Fruit fly (Drosophila melanogaster) whole organism, embryonic: ENCODE measurements around the gene CG9205.

Experiments used
- Antp ChIP-seq: fragments of 200-800 bp; sonication (Bioruptor generic); optimal IDR thresholded peaks from 3 replicates; lab custom pipeline; 2016; ENCODE audit warnings: missing biosample characterization, missing genetic modification characterization
- BEAF-32 ChIP-seq: fragments of 200-800 bp; sonication (Bioruptor generic); optimal IDR thresholded peaks from 3 replicates; lab custom pipeline; 2017; ENCODE audit warnings: missing biosample characterization, missing genetic modification characterization, mild to moderate bottlenecking, moderate library complexity, missing genetic modification reagents
- CG10267 ChIP-seq: fragments of 200-800 bp; sonication (Bioruptor generic); optimal IDR thresholded peaks from 2 replicates; lab custom pipeline; 2018; ENCODE audit warnings: missing biosample characterization, mild to moderate bottlenecking, missing genetic modification characterization, moderate library complexity
- CG11085 ChIP-seq: fragments of 200-800 bp; sonication (Bioruptor generic); IDR thresholded peaks from 2 replicates; pipeline ENCODE4 v1.3.6; 2022; ENCODE audit warnings: missing biosample characterization, missing genetic modification characterization
- CG12769 ChIP-seq: fragments of 200-800 bp; sonication (Bioruptor generic); optimal IDR thresholded peaks from 2 replicates; lab custom pipeline; 2019; ENCODE audit warnings: missing biosample characterization, mild to moderate bottlenecking, missing genetic modification characterization, moderate library complexity
- CG13296 ChIP-seq: fragments of 200-800 bp; sonication (Bioruptor generic); optimal IDR thresholded peaks from 3 replicates; lab custom pipeline; 2018; ENCODE audit warnings: missing biosample characterization, mild to moderate bottlenecking, missing genetic modification characterization
- CG14860 ChIP-seq: fragments of 200-800 bp; sonication (Bioruptor generic); IDR thresholded peaks from 3 replicates; pipeline ENCODE4 v1.3.6; 2022; ENCODE audit warnings: missing biosample characterization, missing genetic modification characterization; ENCODE audit not compliant: partially characterized antibody
- CG1602 ChIP-seq: fragments of 200-800 bp; sonication (Bioruptor generic); optimal IDR thresholded peaks from 3 replicates; lab custom pipeline; 2016; ENCODE audit warnings: missing biosample characterization, missing genetic modification characterization
- CG16813 ChIP-seq: fragments of 200-800 bp; sonication (Bioruptor generic); IDR thresholded peaks from 3 replicates; pipeline ENCODE4 v1.3.6; 2022; ENCODE audit warnings: missing biosample characterization, missing genetic modification characterization; ENCODE audit not compliant: partially characterized antibody
- CG18764 ChIP-seq: fragments of 200-800 bp; sonication (Bioruptor generic); optimal IDR thresholded peaks from 3 replicates; lab custom pipeline; 2016; ENCODE audit warnings: missing biosample characterization, missing genetic modification characterization
- CG2202 ChIP-seq: fragments of 200-800 bp; sonication (Bioruptor generic); optimal IDR thresholded peaks from 2 replicates; lab custom pipeline; 2018; ENCODE audit warnings: missing biosample characterization, mild to moderate bottlenecking, missing genetic modification characterization
- CG32772 ChIP-seq: fragments of 200-800 bp; sonication (Bioruptor generic); IDR thresholded peaks from 2 replicates; pipeline ENCODE4 v1.3.6; 2022; ENCODE audit warnings: missing biosample characterization, missing genetic modification characterization
- CG3281 ChIP-seq: fragments of 200-800 bp; sonication (Bioruptor generic); optimal IDR thresholded peaks from 3 replicates; lab custom pipeline; 2017; ENCODE audit warnings: missing biosample characterization, mild to moderate bottlenecking, missing genetic modification characterization
- CG34376 ChIP-seq: fragments of 200-800 bp; sonication (Bioruptor generic); optimal IDR thresholded peaks from 2 replicates; lab custom pipeline; 2018; ENCODE audit warnings: missing biosample characterization, mild to moderate bottlenecking, missing genetic modification characterization
- CG6272 ChIP-seq: fragments of 200-800 bp; sonication (Bioruptor generic); IDR thresholded peaks from 2 replicates; pipeline ENCODE4 v1.3.6; 2022; ENCODE audit warnings: missing biosample characterization, missing genetic modification characterization
- CG6654 ChIP-seq: fragments of 200-800 bp; sonication (Bioruptor generic); optimal IDR thresholded peaks from 2 replicates; lab custom pipeline; 2017; ENCODE audit warnings: missing biosample characterization, mild to moderate bottlenecking, missing genetic modification characterization
- CG7786 ChIP-seq: fragments of 200-800 bp; sonication (Bioruptor generic); optimal IDR thresholded peaks from 2 replicates; lab custom pipeline; 2016; ENCODE audit warnings: missing biosample characterization, missing genetic modification characterization
- CG8290 ChIP-seq, 3 experiments: fragments of 200-800 bp; sonication (Bioruptor generic); optimal IDR thresholded peaks; 2 replicates each; lab custom pipeline; 2016 to 2019; ENCODE audit warnings: missing biosample characterization in 3 of 3, missing genetic modification characterization in 3 of 3, mild to moderate bottlenecking in 2 of 3, moderate library complexity in 1 of 3
- CG8924 ChIP-seq: fragments of 200-800 bp; optimal IDR thresholded peaks from 3 replicates; lab custom pipeline; 2019; ENCODE audit warnings: missing biosample characterization, mild to moderate bottlenecking, missing genetic modification characterization, moderate library complexity
- Ets97D ChIP-seq: fragments of 200-800 bp; sonication (Bioruptor generic); optimal IDR thresholded peaks from 3 replicates; lab custom pipeline; 2016; ENCODE audit warnings: missing biosample characterization, missing genetic modification characterization
- Hand ChIP-seq: fragments of 200-800 bp; sonication (Bioruptor generic); optimal IDR thresholded peaks from 2 replicates; lab custom pipeline; 2017; ENCODE audit warnings: mild to moderate bottlenecking, missing biosample characterization, missing genetic modification reagents, missing genetic modification characterization
- Lim3 ChIP-seq: fragments of 200-800 bp; sonication (Bioruptor generic); IDR thresholded peaks from 2 replicates; pipeline ENCODE4 v1.3.6; 2022; ENCODE audit warnings: missing biosample characterization, missing genetic modification characterization
- Lpt ChIP-seq: fragments of >200 bp; optimal IDR thresholded peaks from 2 replicates; lab custom pipeline; 2018; ENCODE audit warnings: missing biosample characterization, missing genetic modification characterization
- Myb ChIP-seq: fragments of 200-800 bp; sonication (Bioruptor generic); optimal IDR thresholded peaks from 2 replicates; lab custom pipeline; 2016; ENCODE audit warnings: missing biosample characterization, missing genetic modification characterization
- NK7.1 ChIP-seq: fragments of 200-800 bp; sonication (Bioruptor generic); optimal IDR thresholded peaks from 3 replicates; lab custom pipeline; 2016; ENCODE audit warnings: missing biosample characterization, missing genetic modification characterization
- Nf-YB ChIP-seq: fragments of 200-800 bp; sonication (Bioruptor generic); optimal IDR thresholded peaks from 3 replicates; lab custom pipeline; 2019; ENCODE audit warnings: missing biosample characterization, mild to moderate bottlenecking, missing genetic modification characterization, moderate library complexity
- Xbp1 ChIP-seq: fragments of 200-800 bp; sonication (Bioruptor generic); optimal IDR thresholded peaks from 3 replicates; lab custom pipeline; 2016; ENCODE audit warnings: missing biosample characterization, mild to moderate bottlenecking, missing genetic modification characterization
- Xrp1 ChIP-seq: fragments of 200-800 bp; sonication (Bioruptor generic); IDR thresholded peaks from 2 replicates; pipeline ENCODE4 v1.3.6; 2022; ENCODE audit warnings: missing biosample characterization, missing genetic modification characterization
- ac ChIP-seq: fragments of 200-800 bp; sonication (Bioruptor generic); optimal IDR thresholded peaks from 3 replicates; lab custom pipeline; 2017; ENCODE audit warnings: missing biosample characterization, mild to moderate bottlenecking, missing genetic modification characterization
- ase ChIP-seq: fragments of 200-800 bp; sonication (Bioruptor generic); IDR thresholded peaks from 3 replicates; pipeline ENCODE4 v1.3.6; 2022; ENCODE audit warnings: missing biosample characterization, missing genetic modification characterization
- bcd ChIP-seq: fragments of 200-800 bp; sonication (Bioruptor generic); optimal IDR thresholded peaks from 2 replicates; lab custom pipeline; 2017; ENCODE audit warnings: missing biosample characterization, mild to moderate bottlenecking, missing genetic modification characterization
- bigmax ChIP-seq: fragments of 200-800 bp; sonication (Bioruptor generic); optimal IDR thresholded peaks from 2 replicates; lab custom pipeline; 2018; ENCODE audit warnings: missing biosample characterization, mild to moderate bottlenecking, missing genetic modification characterization
- danr ChIP-seq: fragments of 200-800 bp; sonication (Bioruptor generic); IDR thresholded peaks from 2 replicates; pipeline ENCODE4 v1.3.6; 2022; ENCODE audit warnings: missing biosample characterization, missing genetic modification characterization
- dpn ChIP-seq, 2 experiments: fragments of 200-800 bp; sonication (Bioruptor generic); optimal IDR thresholded peaks; 3 replicates each; lab custom pipeline; 2016; ENCODE audit warnings: missing biosample characterization in 2 of 2, missing genetic modification characterization in 2 of 2
- fu2 ChIP-seq: fragments of 200-800 bp; sonication (Bioruptor generic); optimal IDR thresholded peaks from 2 replicates; lab custom pipeline; 2016; ENCODE audit warnings: missing biosample characterization, missing genetic modification characterization
- jigr1 ChIP-seq: fragments of 200-800 bp; sonication (Bioruptor generic); IDR thresholded peaks from 3 replicates; pipeline ENCODE4 v1.3.6; 2022; ENCODE audit warnings: missing biosample characterization, missing genetic modification characterization
- klu ChIP-seq: fragments of 200-800 bp; sonication (Bioruptor generic); IDR thresholded peaks from 2 replicates; pipeline ENCODE4 v1.3.6; 2022; ENCODE audit warnings: missing biosample characterization, missing genetic modification characterization
- mirr ChIP-seq: fragments of 200-800 bp; sonication (Bioruptor generic); optimal IDR thresholded peaks from 3 replicates; lab custom pipeline; 2018; ENCODE audit warnings: missing biosample characterization, mild to moderate bottlenecking, missing genetic modification characterization
- pb ChIP-seq: fragments of 200-800 bp; sonication (Bioruptor generic); optimal IDR thresholded peaks from 3 replicates; lab custom pipeline; 2016; ENCODE audit warnings: missing biosample characterization, missing genetic modification characterization
- ro ChIP-seq: fragments of 200-800 bp; sonication (Bioruptor generic); IDR thresholded peaks from 2 replicates; pipeline ENCODE4 v1.3.6; 2022; ENCODE audit warnings: missing biosample characterization, missing genetic modification characterization
- salm ChIP-seq: fragments of 200-800 bp; sonication (Bioruptor generic); optimal IDR thresholded peaks from 2 replicates; lab custom pipeline; 2018; ENCODE audit warnings: missing biosample characterization, mild to moderate bottlenecking, missing genetic modification characterization
- schlank ChIP-seq: fragments of 200-800 bp; sonication (Bioruptor generic); optimal IDR thresholded peaks from 2 replicates; lab custom pipeline; 2018; ENCODE audit warnings: missing biosample characterization, mild to moderate bottlenecking, missing genetic modification characterization
- shn ChIP-seq: fragments of 200-800 bp; sonication (Bioruptor generic); optimal IDR thresholded peaks from 3 replicates; lab custom pipeline; 2016; ENCODE audit warnings: missing biosample characterization, missing genetic modification characterization
- sim ChIP-seq: fragments of 200-800 bp; sonication (Bioruptor generic); IDR thresholded peaks from 2 replicates; pipeline ENCODE4 v1.3.6; 2022; ENCODE audit warnings: missing biosample characterization, missing genetic modification characterization
- slp2 ChIP-seq: fragments of 200-800 bp; sonication (Bioruptor generic); optimal IDR thresholded peaks from 2 replicates; lab custom pipeline; 2016; ENCODE audit warnings: missing biosample characterization, missing genetic modification characterization
- tap ChIP-seq: fragments of 200-800 bp; optimal IDR thresholded peaks from 3 replicates; lab custom pipeline; 2019; ENCODE audit warnings: missing biosample characterization, mild to moderate bottlenecking, missing genetic modification characterization, moderate library complexity
- tgo ChIP-seq: fragments of 200-800 bp; sonication (Bioruptor generic); IDR thresholded peaks from 3 replicates; pipeline ENCODE4 v1.3.6; 2022; ENCODE audit warnings: missing biosample characterization, missing genetic modification characterization
- tio ChIP-seq: fragments of 200-800 bp; sonication (Bioruptor generic); optimal IDR thresholded peaks from 2 replicates; lab custom pipeline; 2017; ENCODE audit warnings: missing biosample characterization, missing genetic modification characterization, inconsistent platforms
- ttk ChIP-seq: fragments of 200-800 bp; sonication (Bioruptor generic); IDR thresholded peaks from 2 replicates; pipeline ENCODE4 v2.1.2; 2022; ENCODE audit warnings: missing biosample characterization, missing genetic modification characterization
- yki ChIP-seq: fragments of >200 bp; optimal IDR thresholded peaks from 3 replicates; lab custom pipeline; 2018
- z ChIP-seq: fragments of 200-800 bp; sonication (Bioruptor generic); IDR thresholded peaks from 3 replicates; pipeline ENCODE4 v1.3.6; 2022; ENCODE audit warnings: missing biosample characterization, missing genetic modification characterization

Gene CG9205

DNA sequence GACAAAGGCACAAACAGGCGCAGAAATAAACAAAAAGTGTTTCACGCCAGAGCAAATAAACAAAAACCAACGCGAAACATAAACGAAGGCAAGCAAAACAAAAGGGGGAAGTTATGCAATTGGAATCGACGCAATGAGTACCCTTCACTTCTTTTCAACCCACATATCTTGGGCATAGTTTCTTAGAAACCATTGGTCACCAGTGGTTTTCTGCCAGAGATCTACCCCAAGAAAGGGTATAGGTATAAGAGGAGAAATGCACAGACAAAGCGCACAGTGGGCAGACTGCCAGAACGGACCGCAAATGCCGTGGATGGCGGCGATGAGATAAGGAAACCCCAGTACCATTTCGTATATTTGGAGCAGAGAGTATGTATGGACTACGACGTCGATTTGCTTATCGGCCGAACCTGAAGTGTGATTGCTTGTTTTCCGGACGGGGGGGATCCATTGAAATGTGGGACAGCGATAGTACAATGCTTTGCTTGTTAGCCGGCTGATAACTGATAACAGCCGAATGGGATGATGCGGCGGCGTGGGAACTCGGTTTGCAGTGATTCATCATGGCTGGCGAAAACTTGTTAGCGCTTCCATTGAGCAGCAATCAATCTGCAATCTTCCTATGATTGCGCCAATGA, 3.5 kb upstream of the CG9205 start:
- no peak for TF ChIP-seq Hand (GFP tag; lab: Kevin White, UChicago)
- no peak for TF ChIP-seq klu (GFP tag; lab: Robert Waterston, UW)
- peak; percentile 58 for TF ChIP-seq tgo (GFP tag; lab: Robert Waterston, UW)
- TF ChIP-seq Xbp1 (GFP tag; lab: Kevin White, UChicago) = peak; percentile 26
- TF ChIP-seq CG11085 = peak; percentile 37; the same call in 1 of the 2 replicates
- peak; percentile 48 for TF ChIP-seq slp2 (GFP tag; lab: Kevin White, UChicago)
- TF ChIP-seq dpn (GFP tag; optimal IDR thresholded peaks at IDR 0.05; lab: Kevin White, UChicago) = peak in 1 of 2 experiments; percentile 44
- no peak for TF ChIP-seq BEAF-32 (GFP tag; lab: Kevin White, UChicago)
- no peak for TF ChIP-seq CG14860 (GFP tag; lab: Robert Waterston, UW)
- TF ChIP-seq z (GFP tag; lab: Robert Waterston, UW) = no peak
- no peak for TF ChIP-seq CG6654 (GFP tag; lab: Kevin White, UChicago)
- peak; percentile 60; the same call in 1 of the 3 replicates for TF ChIP-seq ase (GFP tag; lab: Robert Waterston, UW)
- peak; percentile 28 for TF ChIP-seq CG7786
- TF ChIP-seq jigr1 (GFP tag; lab: Robert Waterston, UW) = no peak
- TF ChIP-seq Xrp1 (GFP tag; lab: Robert Waterston, UW) = peak; percentile 61
- TF ChIP-seq CG6272 (GFP tag; lab: Robert Waterston, UW) = peak; percentile 35; the same call in 1 of the 2 replicates
- TF ChIP-seq CG32772 (GFP tag; lab: Robert Waterston, UW) = no peak
- TF ChIP-seq danr (GFP tag; lab: Robert Waterston, UW) = peak; percentile 28; the same call in 1 of the 2 replicates
- no peak for TF ChIP-seq CG2202
- TF ChIP-seq mirr (GFP tag; lab: Kevin White, UChicago) = peak; percentile 95
- no peak for TF ChIP-seq CG18764
- TF ChIP-seq Myb (GFP tag; lab: Kevin White, UChicago) = peak; percentile 14
- TF ChIP-seq CG13296 (GFP tag; lab: Kevin White, UChicago) = no peak
- no peak for TF ChIP-seq CG8290 (GFP tag; optimal IDR thresholded peaks at IDR 0.05; lab: Kevin White, UChicago)
- peak in 1 of 2 experiments; percentile 42 for TF ChIP-seq CG8290 (tag; optimal IDR thresholded peaks at IDR 0.05; lab: Kevin White, UChicago)
- TF ChIP-seq schlank (tag; lab: Kevin White, UChicago) = no peak
- no peak for TF ChIP-seq CG10267 (tag; lab: Kevin White, UChicago)
- TF ChIP-seq pb = no peak
- TF ChIP-seq tap (tag; lab: Kevin White, UChicago) = peak; percentile 4
- TF ChIP-seq bcd (GFP tag; lab: Kevin White, UChicago) = peak; percentile 9
- peak; percentile 49; the same call in 1 of the 2 replicates for TF ChIP-seq ttk (GFP tag; lab: Robert Waterston, UW)
- TF ChIP-seq Ets97D = no peak
- TF ChIP-seq Antp (GFP tag; lab: Kevin White, UChicago) = peak; percentile 16
- TF ChIP-seq NK7.1 = no peak
- TF ChIP-seq CG34376 (GFP tag; lab: Kevin White, UChicago) = peak; percentile 56
- TF ChIP-seq CG12769 (tag; lab: Kevin White, UChicago) = peak; percentile 73
- peak; percentile 4 for TF ChIP-seq shn
- TF ChIP-seq CG1602 (GFP tag; lab: Kevin White, UChicago) = no peak
- TF ChIP-seq sim (GFP tag; lab: Robert Waterston, UW) = no peak
- TF ChIP-seq ro (GFP tag; lab: Robert Waterston, UW) = no peak
- no peak for TF ChIP-seq Lim3
- no peak for TF ChIP-seq tio (GFP tag; lab: Kevin White, UChicago)
- no peak for TF ChIP-seq ac (GFP tag; lab: Kevin White, UChicago)
- TF ChIP-seq bigmax (GFP tag; lab: Kevin White, UChicago) = no peak
- TF ChIP-seq Nf-YB (GFP tag; lab: Kevin White, UChicago) = no peak
- no peak for TF ChIP-seq Lpt (GFP tag; lab: Kevin White, UChicago)
- no peak for TF ChIP-seq fu2 (GFP tag; lab: Kevin White, UChicago)
- TF ChIP-seq salm = no peak
- TF ChIP-seq CG16813 = no peak
- peak; percentile 26 for TF ChIP-seq CG8924 (tag; lab: Kevin White, UChicago)
- no peak for TF ChIP-seq yki (lab: Kevin White, UChicago)
- no peak for TF ChIP-seq CG3281
